Fruit fly (Drosophila melanogaster) whole organism, prepupa: Measurements from ENCODE around the gene Gs2.

Experiments used
- Blimp-1 ChIP-seq: fragments of 200-800 bp; sonication (Bioruptor generic); optimal IDR thresholded peaks from 3 replicates; lab custom pipeline; 2017; ENCODE audit warnings: missing biosample characterization, missing genetic modification characterization, mild to moderate bottlenecking, moderate library complexity, missing genetic modification reagents
- CG10631 ChIP-seq: fragments of 200-800 bp; sonication (Bioruptor generic); optimal IDR thresholded peaks from 2 replicates; lab custom pipeline; 2016; ENCODE audit warnings: missing biosample characterization, missing genetic modification characterization
- CG10669 ChIP-seq: fragments of 200-800 bp; sonication (Bioruptor generic); optimal IDR thresholded peaks from 3 replicates; lab custom pipeline; 2018; ENCODE audit warnings: missing biosample characterization, mild to moderate bottlenecking, missing genetic modification characterization, moderate library complexity
- CG11294 ChIP-seq: fragments of 200-800 bp; sonication (Bioruptor generic); IDR thresholded peaks from 2 replicates; pipeline ENCODE4 v1.3.6; 2022; ENCODE audit warnings: missing biosample characterization, missing genetic modification characterization
- CG11902 ChIP-seq: fragments of 200-800 bp; sonication (Bioruptor generic); optimal IDR thresholded peaks from 3 replicates; lab custom pipeline; 2016; ENCODE audit warnings: missing biosample characterization, missing genetic modification characterization
- CG15336 ChIP-seq: fragments of 200-800 bp; sonication (Bioruptor generic); IDR thresholded peaks from 2 replicates; pipeline ENCODE4 v1.3.6; 2022; ENCODE audit warnings: missing biosample characterization, missing genetic modification characterization
- CG1621 ChIP-seq: fragments of 200-800 bp; sonication (Bioruptor generic); optimal IDR thresholded peaks from 3 replicates; lab custom pipeline; 2018; ENCODE audit warnings: missing biosample characterization, mild to moderate bottlenecking, missing genetic modification characterization
- CG3032 ChIP-seq: fragments of 200-800 bp; optimal IDR thresholded peaks from 2 replicates; lab custom pipeline; 2019; ENCODE audit warnings: missing biosample characterization, mild to moderate bottlenecking, missing genetic modification characterization, moderate library complexity
- CG31627 ChIP-seq: fragments of 200-800 bp; sonication (Bioruptor generic); optimal IDR thresholded peaks from 3 replicates; lab custom pipeline; 2016; ENCODE audit warnings: missing biosample characterization, missing genetic modification characterization
- CG32006 ChIP-seq: fragments of 200-800 bp; sonication (Bioruptor generic); optimal IDR thresholded peaks from 3 replicates; lab custom pipeline; 2017; ENCODE audit warnings: missing biosample characterization, mild to moderate bottlenecking, missing genetic modification characterization
- CG34406 ChIP-seq: fragments of 200-800 bp; sonication (Bioruptor generic); optimal IDR thresholded peaks from 3 replicates; lab custom pipeline; 2016; ENCODE audit warnings: missing biosample characterization, missing genetic modification characterization
- CG3919 ChIP-seq: fragments of 200-800 bp; sonication (Bioruptor generic); optimal IDR thresholded peaks from 3 replicates; lab custom pipeline; 2016; ENCODE audit warnings: missing biosample characterization, missing genetic modification characterization
- CG4318 ChIP-seq: fragments of 200-800 bp; sonication (Bioruptor generic); optimal IDR thresholded peaks from 3 replicates; lab custom pipeline; 2017; ENCODE audit warnings: missing biosample characterization, mild to moderate bottlenecking, missing genetic modification characterization
- CG6276 ChIP-seq: fragments of 200-800 bp; sonication (Bioruptor generic); optimal IDR thresholded peaks from 2 replicates; lab custom pipeline; 2017; ENCODE audit warnings: missing biosample characterization, mild to moderate bottlenecking, missing genetic modification characterization
- CG6792 ChIP-seq: fragments of 200-800 bp; sonication (Bioruptor generic); optimal IDR thresholded peaks from 3 replicates; lab custom pipeline; 2016; ENCODE audit warnings: missing biosample characterization, missing genetic modification characterization
- CG6808 ChIP-seq: fragments of 200-800 bp; sonication (Bioruptor generic); optimal IDR thresholded peaks from 3 replicates; lab custom pipeline; 2017; ENCODE audit warnings: missing biosample characterization, missing genetic modification characterization, mild to moderate bottlenecking, moderate library complexity, missing genetic modification reagents
- CG7368 ChIP-seq: fragments of 200-800 bp; sonication (Bioruptor generic); optimal IDR thresholded peaks from 3 replicates; lab custom pipeline; 2016; ENCODE audit warnings: missing biosample characterization, missing genetic modification characterization
- CG8119 ChIP-seq: fragments of 200-800 bp; sonication (Bioruptor generic); IDR thresholded peaks from 3 replicates; pipeline ENCODE4 v1.3.6; 2022; ENCODE audit warnings: missing biosample characterization, missing genetic modification characterization
- CG8632 ChIP-seq: fragments of 200-800 bp; sonication (Bioruptor generic); optimal IDR thresholded peaks from 3 replicates; lab custom pipeline; 2016; ENCODE audit warnings: missing biosample characterization, missing genetic modification characterization
- CG9139 ChIP-seq: fragments of 200-800 bp; sonication (Bioruptor generic); optimal IDR thresholded peaks from 3 replicates; lab custom pipeline; 2017; ENCODE audit warnings: missing biosample characterization, mild to moderate bottlenecking, missing genetic modification characterization
- Eip75B ChIP-seq: fragments of 200-800 bp; sonication (Bioruptor generic); optimal IDR thresholded peaks from 3 replicates; lab custom pipeline; 2016; ENCODE audit warnings: missing biosample characterization, missing genetic modification characterization
- Eip78C ChIP-seq: fragments of 200-800 bp; sonication (Bioruptor generic); peaks from one replicate; lab custom pipeline; 2016; ENCODE audit warnings: missing biosample characterization, missing genetic modification characterization
- Eip93F ChIP-seq: fragments of 200-800 bp; sonication (Bioruptor generic); optimal IDR thresholded peaks from 2 replicates; lab custom pipeline; 2016; ENCODE audit warnings: missing biosample characterization, mild to moderate bottlenecking, missing genetic modification characterization
- Ets21C ChIP-seq: fragments of 200-800 bp; sonication (Bioruptor generic); optimal IDR thresholded peaks from 3 replicates; lab custom pipeline; 2016; ENCODE audit warnings: missing biosample characterization, missing genetic modification characterization
- Ets96B ChIP-seq: fragments of 200-800 bp; optimal IDR thresholded peaks from 2 replicates; lab custom pipeline; 2019; ENCODE audit warnings: missing biosample characterization, mild to moderate bottlenecking, missing genetic modification characterization, moderate library complexity
- Hr38 ChIP-seq: sonication (Bioruptor generic); optimal IDR thresholded peaks from 2 replicates; lab custom pipeline; 2016; ENCODE audit warnings: missing biosample characterization, missing genetic modification characterization
- Hr39 ChIP-seq: fragments of 200-800 bp; sonication (Bioruptor generic); optimal IDR thresholded peaks from 2 replicates; lab custom pipeline; 2016; ENCODE audit warnings: missing biosample characterization, missing genetic modification characterization
- Met ChIP-seq: fragments of 200-800 bp; sonication (Bioruptor generic); optimal IDR thresholded peaks from 3 replicates; lab custom pipeline; 2016; ENCODE audit warnings: missing biosample characterization, missing genetic modification characterization
- OdsH ChIP-seq: fragments of 200-800 bp; sonication (Bioruptor generic); optimal IDR thresholded peaks from 3 replicates; lab custom pipeline; 2016; ENCODE audit warnings: missing biosample characterization, missing genetic modification characterization
- Smox ChIP-seq: fragments of 200-800 bp; sonication (Bioruptor generic); optimal IDR thresholded peaks from 3 replicates; lab custom pipeline; 2016; ENCODE audit warnings: missing biosample characterization, missing genetic modification characterization
- Sox14 ChIP-seq: fragments of 200-800 bp; sonication (Bioruptor generic); optimal IDR thresholded peaks from 3 replicates; lab custom pipeline; 2016; ENCODE audit warnings: missing biosample characterization, missing genetic modification characterization
- Sox15 ChIP-seq: fragments of 200-800 bp; sonication (Bioruptor generic); optimal IDR thresholded peaks from 3 replicates; lab custom pipeline; 2016; ENCODE audit warnings: missing biosample characterization, missing genetic modification characterization
- cyc ChIP-seq: fragments of 200-800 bp; sonication (Bioruptor generic); optimal IDR thresholded peaks from 3 replicates; lab custom pipeline; 2016; ENCODE audit warnings: missing biosample characterization, missing genetic modification characterization
- dac ChIP-seq: fragments of 200-800 bp; sonication (Bioruptor generic); optimal IDR thresholded peaks from 2 replicates; lab custom pipeline; 2017; ENCODE audit warnings: missing biosample characterization, mild to moderate bottlenecking, missing genetic modification characterization
- dsx ChIP-seq: fragments of 200-800 bp; optimal IDR thresholded peaks from 3 replicates; lab custom pipeline; 2019; ENCODE audit warnings: missing biosample characterization, mild to moderate bottlenecking, missing genetic modification characterization, moderate library complexity; ENCODE audit not compliant: poor library complexity, severe bottlenecking
- fd85E ChIP-seq: fragments of 200-800 bp; sonication (Bioruptor generic); optimal IDR thresholded peaks from 3 replicates; lab custom pipeline; 2016; ENCODE audit warnings: missing biosample characterization, missing genetic modification characterization
- net ChIP-seq: fragments of 200-800 bp; sonication (Bioruptor generic); optimal IDR thresholded peaks from 3 replicates; lab custom pipeline; 2016; ENCODE audit warnings: missing biosample characterization, missing genetic modification characterization
- pdm3 ChIP-seq: fragments of 200-800 bp; sonication (Bioruptor generic); optimal IDR thresholded peaks from 3 replicates; lab custom pipeline; 2016; ENCODE audit warnings: missing biosample characterization, missing genetic modification characterization
- spab ChIP-seq: fragments of 200-800 bp; sonication (Bioruptor generic); optimal IDR thresholded peaks from 2 replicates; lab custom pipeline; 2017; ENCODE audit warnings: missing biosample characterization, mild to moderate bottlenecking, missing genetic modification characterization, missing genetic modification reagents
- svp ChIP-seq: fragments of 200-800 bp; sonication (Bioruptor generic); peaks from one replicate; lab custom pipeline; 2016; ENCODE audit warnings: missing biosample characterization, missing genetic modification characterization
- topi ChIP-seq: fragments of 200-800 bp; sonication (Bioruptor generic); optimal IDR thresholded peaks from 3 replicates; lab custom pipeline; 2016; ENCODE audit warnings: missing biosample characterization, missing genetic modification characterization

The Gs2 gene

dm6 chrX:11449476-11450119 is 27.0 kb downstream of the Gs2 start (continued):
- 0 out of 2 replicates have a peak, but pooled peaks have one; percentile 10 for TF ChIP-seq CG11294 (GFP tag; lab: Robert Waterston, UW)
- peak; percentile 73 for TF ChIP-seq CG3919 (GFP tag; lab: Kevin White, UChicago)
- TF ChIP-seq Sox14 (GFP tag; lab: Kevin White, UChicago) = peak; percentile 79
- TF ChIP-seq CG8632 (GFP tag; lab: Kevin White, UChicago) = peak; percentile 58
- TF ChIP-seq CG10631 (GFP tag; lab: Kevin White, UChicago) = peak; percentile 29
- TF ChIP-seq CG34406 (GFP tag; lab: Kevin White, UChicago) = peak; percentile 66
- TF ChIP-seq Met (GFP tag; lab: Kevin White, UChicago) = peak; percentile 88
- TF ChIP-seq cyc = peak; percentile 89
- peak; percentile 49 for TF ChIP-seq CG10669 (GFP tag; lab: Kevin White, UChicago)
- peak; percentile 89 for TF ChIP-seq Eip78C (GFP tag; lab: Kevin White, UChicago)
- TF ChIP-seq dac (GFP tag; lab: Kevin White, UChicago) = no peak
- TF ChIP-seq CG7368 = peak; percentile 52
- no peak for TF ChIP-seq CG4318 (GFP tag; lab: Kevin White, UChicago)
- TF ChIP-seq Eip75B (GFP tag; lab: Kevin White, UChicago) = peak; percentile 63
- peak; percentile 72 for TF ChIP-seq CG6792 (GFP tag; lab: Kevin White, UChicago)
- peak; percentile 80 for TF ChIP-seq Ets21C (GFP tag; lab: Kevin White, UChicago)
- peak; percentile 92 for TF ChIP-seq Hr39 (GFP tag; lab: Kevin White, UChicago)
- TF ChIP-seq pdm3 = peak; percentile 70
- peak; percentile 61 for TF ChIP-seq Blimp-1 (GFP tag; lab: Kevin White, UChicago)
- TF ChIP-seq topi (GFP tag; lab: Kevin White, UChicago) = peak; percentile 89
- TF ChIP-seq CG15336 = peak; percentile 70
- peak; percentile 21 for TF ChIP-seq dsx (GFP tag; lab: Kevin White, UChicago)
- TF ChIP-seq CG11902 (GFP tag; lab: Kevin White, UChicago) = peak; percentile 74
- peak; percentile 52 for TF ChIP-seq CG6276 (GFP tag; lab: Kevin White, UChicago)
- peak; percentile 56 for TF ChIP-seq Sox15
- TF ChIP-seq CG32006 = peak; percentile 49
- peak; percentile 77 for TF ChIP-seq Eip93F (GFP tag; lab: Kevin White, UChicago)
- peak; percentile 2 for TF ChIP-seq Ets96B
- TF ChIP-seq spab = no peak
- TF ChIP-seq net (GFP tag; lab: Kevin White, UChicago) = peak; percentile 61
- TF ChIP-seq CG8119 (GFP tag; lab: Robert Waterston, UW) = peak; percentile 62
- no peak for TF ChIP-seq CG9139
- no peak for TF ChIP-seq Hr38 (GFP tag; lab: Kevin White, UChicago)
- TF ChIP-seq CG1621 (tag; lab: Kevin White, UChicago) = peak; percentile 9
- TF ChIP-seq fd85E (GFP tag; lab: Kevin White, UChicago) = no peak
- peak; percentile 90 for TF ChIP-seq CG31627
- TF ChIP-seq CG3032 (tag; lab: Kevin White, UChicago) = peak; percentile 31

dm6 chrX:11450406-11450805 is 27.8 kb downstream of the Gs2 start:
- TF ChIP-seq CG6808 = no peak
- TF ChIP-seq CG15336 = no peak
- TF ChIP-seq Ets21C (GFP tag; lab: Kevin White, UChicago) = no peak
- TF ChIP-seq CG4318 (GFP tag; lab: Kevin White, UChicago) = no peak
- TF ChIP-seq Smox = no peak
- TF ChIP-seq svp (GFP tag; lab: Kevin White, UChicago) = peak; percentile 59
- peak; percentile 69 for TF ChIP-seq Eip78C (GFP tag; lab: Kevin White, UChicago)
- no peak for TF ChIP-seq OdsH (GFP tag; lab: Kevin White, UChicago)
- peak; percentile 23 for TF ChIP-seq pdm3
- no peak for TF ChIP-seq dac (GFP tag; lab: Kevin White, UChicago)
- TF ChIP-seq, all 60 proteins: peak for 3
